Worm (Caenorhabditis elegans) whole organism, L4 larva: ENCODE measurements around the gene Y37D8A.3.

Experiments used
- Y75B8A.6 ChIP-seq: fragments of 200-800 bp; sonication (Bioruptor generic); IDR thresholded peaks from 2 replicates; pipeline ENCODE4 v1.3.6; 2022; ENCODE audit warnings: missing genetic modification reagents, missing genetic modification characterization, missing compliant biosample characterization
- arid-1 ChIP-seq: fragments of 200-800 bp; sonication (Bioruptor generic); conservative IDR thresholded peaks from 2 replicates; pipeline ENCODE4 v1.3.6; 2022; ENCODE audit warnings: missing genetic modification reagents, missing genetic modification characterization, missing compliant biosample characterization
- ceh-32 ChIP-seq: sonication (generic microtip); optimal IDR thresholded peaks from 2 replicates; lab custom pipeline; 2016; ENCODE audit warnings: mild to moderate bottlenecking, missing genetic modification characterization, missing compliant biosample characterization; ENCODE audit not compliant: poor library complexity
- ceh-62 ChIP-seq: sonication (generic microtip); optimal IDR thresholded peaks from 2 replicates; lab custom pipeline; 2017; ENCODE audit warnings: missing biosample characterization, missing genetic modification characterization
- ceh-82 ChIP-seq: sonication (generic microtip); optimal IDR thresholded peaks from 2 replicates; lab custom pipeline; 2017; ENCODE audit warnings: missing biosample characterization, missing genetic modification characterization
- set-16 ChIP-seq: fragments of 200-800 bp; sonication (Bioruptor generic); IDR thresholded peaks from 2 replicates; pipeline ENCODE4 v1.3.6; 2022; ENCODE audit warnings: missing genetic modification reagents, missing genetic modification characterization, missing compliant biosample characterization
- snpc-4 ChIP-seq: fragments of 150-350 bp; optimal IDR thresholded peaks from 2 replicates; lab custom pipeline; 2014; ENCODE audit warnings: missing biosample characterization, missing genetic modification characterization

Y37D8A.3 gene

DNA sequence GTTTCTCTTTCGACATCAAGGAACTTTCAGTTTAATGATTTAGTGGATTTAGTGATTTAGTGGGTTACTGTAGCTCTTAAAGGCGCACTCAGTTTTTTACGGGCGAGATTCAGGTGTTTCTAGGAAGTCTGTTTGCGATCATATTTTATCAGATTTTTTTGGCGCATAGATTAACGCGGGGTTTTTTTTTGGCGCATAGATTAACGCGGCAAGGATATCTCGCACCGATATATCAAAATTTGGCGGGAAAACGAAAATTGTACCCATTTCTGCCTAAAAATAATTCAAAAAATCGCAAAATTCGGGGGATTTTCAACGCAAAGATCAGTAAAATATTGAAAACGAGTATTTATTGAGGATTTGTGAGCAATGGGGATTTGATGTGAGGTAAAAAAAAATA, 51.5 kb downstream of the Y37D8A.3 start:
- TF ChIP-seq Y75B8A.6 (GFP tag; lab: Robert Waterston, UW), result 0 out of 2 replicates have a peak, but pooled peaks have one; percentile 6
- no peak for TF ChIP-seq ceh-62

DNA sequence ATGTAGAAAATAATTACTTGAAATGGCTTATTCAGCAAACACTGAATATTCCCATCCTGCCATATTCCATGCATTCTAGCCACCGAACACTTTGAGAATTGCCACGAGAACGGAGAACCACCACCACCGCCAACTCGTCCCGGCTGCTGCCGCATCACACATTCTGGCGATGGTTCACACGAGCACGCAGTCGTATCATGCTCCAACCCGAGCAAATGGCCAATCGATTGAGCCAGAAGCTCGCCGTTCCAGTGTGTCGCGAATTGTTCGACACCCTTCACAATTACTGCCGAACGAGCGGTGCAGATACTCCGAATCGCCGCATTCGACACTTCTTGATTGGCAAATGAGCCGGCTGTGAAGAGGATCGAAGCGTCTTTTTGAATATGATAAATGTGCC, 56.0 kb downstream of the Y37D8A.3 start:
- peak; percentile 19; the same call in 1 of the 2 replicates for TF ChIP-seq set-16 (GFP tag; lab: Robert Waterston, UW)
- TF ChIP-seq snpc-4, result no peak
- TF ChIP-seq arid-1 (GFP tag; lab: Robert Waterston, UW), result no peak
- no peak for TF ChIP-seq ceh-82 (tag; lab: Kevin White, UChicago)
- TF ChIP-seq ceh-32 (tag; lab: Kevin White, UChicago), result no peak
- TF ChIP-seq, all 104 proteins: peak for 1
